Fruit fly (Drosophila melanogaster): ENCODE data around the gene CG10098.

Gene CG10098

dm6 chr3R:7075712-7076183, 48.6 kb upstream of the CG10098 start (continued):
- TF ChIP-seq ATbp (GFP tag; optimal IDR thresholded peaks at IDR 0.05) = peak; percentile 91
- no peak for TF ChIP-seq Opbp (GFP tag; IDR thresholded peaks at IDR 0.05; ENCODE audit: partially characterized antibody)
- peak; percentile 93 for TF ChIP-seq CG7839 (tag; optimal IDR thresholded peaks at IDR 0.05)
- TF ChIP-seq Poxn (GFP tag; IDR thresholded peaks at IDR 0.05) = no peak
- peak; percentile 91 for TF ChIP-seq fu2 (GFP tag; optimal IDR thresholded peaks at IDR 0.05)
- peak; percentile 42 for TF ChIP-seq CG3065 (GFP tag; optimal IDR thresholded peaks at IDR 0.05)
- TF ChIP-seq pho (GFP tag; optimal IDR thresholded peaks at IDR 0.05) = peak; percentile 89
- TF ChIP-seq CG14965 (GFP tag; optimal IDR thresholded peaks at IDR 0.05; ENCODE audit: borderline replicate concordance) = peak; percentile 58
- TF ChIP-seq CG12219 (GFP tag; optimal IDR thresholded peaks at IDR 0.05) = peak; percentile 90
- peak; percentile 95 for TF ChIP-seq mam (GFP tag; optimal IDR thresholded peaks at IDR 0.05)
- TF ChIP-seq CG14710 (tag; optimal IDR thresholded peaks at IDR 0.05) = peak; percentile 85
- TF ChIP-seq CG11560 (tag; IDR thresholded peaks at IDR 0.05) = no peak
- peak; percentile 87 for TF ChIP-seq oc (tag; optimal IDR thresholded peaks at IDR 0.05)
- peak; percentile 76 for TF ChIP-seq CG10462 (GFP tag; optimal IDR thresholded peaks at IDR 0.05)
- TF ChIP-seq NK7.1 (GFP tag; optimal IDR thresholded peaks at IDR 0.05) = peak; percentile 89
- TF ChIP-seq Gug (GFP tag; IDR thresholded peaks at IDR 0.05) = peak; percentile 86
- TF ChIP-seq CG32772 (GFP tag; IDR thresholded peaks at IDR 0.05) = no peak
- peak; percentile 89 for TF ChIP-seq az2 (GFP tag; optimal IDR thresholded peaks at IDR 0.05)
- no peak for TF ChIP-seq CG4404 (GFP tag; IDR thresholded peaks at IDR 0.05)
- TF ChIP-seq Scr (GFP tag; IDR thresholded peaks at IDR 0.05; ENCODE audit: partially characterized antibody) = no peak
- no peak for TF ChIP-seq sqz (GFP tag; optimal IDR thresholded peaks at IDR 0.05)
- peak; percentile 77 for TF ChIP-seq CG12942 (GFP tag; optimal IDR thresholded peaks at IDR 0.05)
- no peak for TF ChIP-seq HLHmδ (GFP tag; optimal IDR thresholded peaks at IDR 0.05)
- TF ChIP-seq HHEX (GFP tag; optimal IDR thresholded peaks at IDR 0.05) = peak; percentile 86
- peak; percentile 71 for TF ChIP-seq slou (GFP tag; optimal IDR thresholded peaks at IDR 0.05)
- TF ChIP-seq lov (optimal IDR thresholded peaks at IDR 0.05) = no peak
- TF ChIP-seq lov (GFP tag; IDR thresholded peaks at IDR 0.05) = no peak
- peak; percentile 65 for TF ChIP-seq CG8281 (tag; optimal IDR thresholded peaks at IDR 0.05)
- no peak for TF ChIP-seq seq (GFP tag; IDR thresholded peaks at IDR 0.05)
- TF ChIP-seq tio (GFP tag; optimal IDR thresholded peaks at IDR 0.05) = peak; percentile 85
- TF ChIP-seq HLH54F (GFP tag; optimal IDR thresholded peaks at IDR 0.05) = peak; percentile 89
- TF ChIP-seq CG4617 (GFP tag; optimal IDR thresholded peaks at IDR 0.05; ENCODE audit: borderline replicate concordance) = peak; percentile 48
- TF ChIP-seq Atf-2 (GFP tag; optimal IDR thresholded peaks at IDR 0.05) = peak; percentile 86
- no peak for TF ChIP-seq sim (GFP tag; IDR thresholded peaks at IDR 0.05)
- TF ChIP-seq gsb (GFP tag; IDR thresholded peaks at IDR 0.05) = no peak
- TF ChIP-seq Hr3 (GFP tag; optimal IDR thresholded peaks at IDR 0.05) = peak; percentile 83
- peak; percentile 91 for TF ChIP-seq nmo (GFP tag; optimal IDR thresholded peaks at IDR 0.05)
- TF ChIP-seq CG10366 (GFP tag; IDR thresholded peaks at IDR 0.05) = no peak
- TF ChIP-seq CG31365 (tag; optimal IDR thresholded peaks at IDR 0.05) = peak; percentile 54
- peak; percentile 71 for TF ChIP-seq ab (GFP tag; optimal IDR thresholded peaks at IDR 0.05)
- no peak for TF ChIP-seq CG14050 (GFP tag; IDR thresholded peaks at IDR 0.05)
- peak; percentile 86 for TF ChIP-seq CG17385 (GFP tag; optimal IDR thresholded peaks at IDR 0.05)
- TF ChIP-seq pum (GFP tag; optimal IDR thresholded peaks at IDR 0.05) = peak; percentile 81
- peak; percentile 75 for TF ChIP-seq D19B (GFP tag; optimal IDR thresholded peaks at IDR 0.05)
- TF ChIP-seq ind (GFP tag; optimal IDR thresholded peaks at IDR 0.05) = peak; percentile 93
- TF ChIP-seq Six4 (GFP tag; optimal IDR thresholded peaks at IDR 0.05) = peak; percentile 89
- TF ChIP-seq CG8388 (GFP tag; optimal IDR thresholded peaks at IDR 0.05) = peak; percentile 84
- no peak for TF ChIP-seq Bgb (GFP tag; IDR thresholded peaks at IDR 0.05; ENCODE audit: partially characterized antibody)
- peak; percentile 89 for TF ChIP-seq grau (tag; optimal IDR thresholded peaks at IDR 0.05)
- TF ChIP-seq schlank (tag; optimal IDR thresholded peaks at IDR 0.05) = peak; percentile 64
- TF ChIP-seq danr (GFP tag; IDR thresholded peaks at IDR 0.05) = no peak
